Worm (Caenorhabditis elegans): ENCODE results near the gene nipi-4.

- TF ChIP-seq pes-1 (GFP tag; IDR thresholded peaks at IDR 0.05) = no peak
- TF ChIP-seq hmg-4 (GFP tag; optimal IDR thresholded peaks at IDR 0.05) = no peak
- no peak for TF ChIP-seq tra-4 (tag; optimal IDR thresholded peaks at IDR 0.05)
- TF ChIP-seq aly-1 (tag; optimal IDR thresholded peaks at IDR 0.05) = no peak
- TF ChIP-seq ama-1 (optimal IDR thresholded peaks at IDR 0.05) = no peak
- TF ChIP-seq hnd-1 (tag; optimal IDR thresholded peaks at IDR 0.05) = no peak
- TF ChIP-seq F13C5.2 (tag; optimal IDR thresholded peaks at IDR 0.05) = no peak
- no peak for TF ChIP-seq tbx-37 (GFP tag; conservative IDR thresholded peaks at IDR 0.05)
- TF ChIP-seq ceh-36 (tag; optimal IDR thresholded peaks at IDR 0.05) = no peak
- no peak for TF ChIP-seq hmbx-1 (tag; optimal IDR thresholded peaks at IDR 0.05)
- no peak for TF ChIP-seq tbx-11 (GFP tag; IDR thresholded peaks at IDR 0.05)
These were observed 23.3 kb upstream of the nipi-4 start, which contains the start of gene F40A3.6 for ce11 chrV:7893812-7894381.

Data from whole organism, early embryonic.